Worm (Caenorhabditis elegans): Measurements from ENCODE around the gene F55B11.4.

Gene F55B11.4

DNA sequence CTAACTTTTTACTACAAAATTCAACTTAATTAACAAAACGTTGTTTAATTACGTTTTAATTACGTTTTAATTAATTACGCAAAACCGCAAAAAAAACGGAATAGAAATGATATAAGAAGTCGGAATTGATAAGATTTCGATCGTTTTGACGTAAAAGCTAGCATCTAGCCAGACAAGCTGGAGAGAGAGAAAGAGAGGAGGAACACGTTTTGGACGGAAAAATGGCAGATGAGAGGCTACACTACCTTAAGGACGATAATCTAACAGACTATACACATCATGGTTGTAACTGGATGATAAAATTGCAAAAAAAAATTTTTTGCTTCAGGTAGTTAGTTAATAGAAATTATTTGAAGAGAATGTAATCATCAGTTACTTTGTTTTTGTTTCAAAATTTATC is 46.5 kb downstream of the F55B11.4 start:
- TF ChIP-seq dao-5 (tag; optimal IDR thresholded peaks at IDR 0.05) (no peak), W03F9.2 (tag; optimal IDR thresholded peaks at IDR 0.05) (no peak), him-1 (tag; optimal IDR thresholded peaks at IDR 0.05) (no peak)

DNA sequence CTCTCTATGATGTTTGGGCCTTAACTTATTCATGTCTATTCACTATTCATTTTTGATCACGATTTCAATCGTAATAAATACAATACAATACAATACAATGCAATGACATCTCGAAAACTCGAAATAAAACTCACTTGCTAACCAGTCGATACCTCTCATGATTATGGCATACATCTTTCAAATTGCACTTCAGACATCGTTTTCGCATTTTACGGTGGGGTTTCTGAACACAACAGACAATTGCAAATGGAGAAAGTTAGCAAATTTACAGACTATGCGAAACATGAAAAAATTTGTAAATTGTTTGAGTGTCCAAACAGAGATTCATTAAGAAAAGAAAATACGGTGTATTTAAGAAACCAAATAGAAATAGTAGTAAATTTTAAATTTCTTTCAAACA is 47.2 kb downstream of the F55B11.4 start, which contains the start of gene paqr-3:
paqr-3 (minus strand) TSS at position 210 of the 400 bp plus-strand sequence.
- TF ChIP-seq W03F9.2 (tag; optimal IDR thresholded peaks at IDR 0.05) (no peak), him-1 (tag; optimal IDR thresholded peaks at IDR 0.05) (no peak), dao-5 (tag; optimal IDR thresholded peaks at IDR 0.05) (no peak)
